Worm (Caenorhabditis elegans) whole organism, young adult: ENCODE data around the gene cyp-44A1.

Source experiments
- B0336.3 ChIP-seq: fragments of 200-800 bp; sonication (Bioruptor generic); IDR thresholded peaks from 2 replicates; pipeline ENCODE4 v1.3.6; 2022; ENCODE audit warnings: missing genetic modification characterization, missing compliant biosample characterization
- C06A6.2 ChIP-seq: fragments of 200-800 bp; sonication (Bioruptor generic); conservative IDR thresholded peaks from 2 replicates; pipeline ENCODE4 v1.3.6; 2022; ENCODE audit warnings: missing genetic modification characterization, missing compliant biosample characterization
- C17E4.6 ChIP-seq: fragments of 200-800 bp; sonication (Bioruptor generic); IDR thresholded peaks from 2 replicates; pipeline ENCODE4 v1.3.6; 2022; ENCODE audit warnings: missing genetic modification reagents, missing genetic modification characterization, missing compliant biosample characterization
- D2030.7 ChIP-seq: fragments of 200-800 bp; sonication (Bioruptor generic); IDR thresholded peaks from 2 replicates; pipeline ENCODE4 v1.3.6; 2022; ENCODE audit warnings: missing genetic modification reagents, missing genetic modification characterization, missing compliant biosample characterization
- F22D6.2 ChIP-seq: sonication (generic microtip); optimal IDR thresholded peaks from 2 replicates; lab custom pipeline; 2016; ENCODE audit warnings: mild to moderate bottlenecking, missing genetic modification characterization, missing compliant biosample characterization
- F23B12.7 ChIP-seq: sonication (generic microtip); optimal IDR thresholded peaks from 2 replicates; lab custom pipeline; 2017; ENCODE audit warnings: missing genetic modification characterization, mild to moderate bottlenecking, missing compliant biosample characterization, antibody characterized with exemption, moderate library complexity; ENCODE audit not compliant: insufficient read depth
- F33H1.4 ChIP-seq: fragments of 200-800 bp; sonication (Bioruptor generic); IDR thresholded peaks from 2 replicates; pipeline ENCODE4 v1.3.6; 2022; ENCODE audit warnings: missing genetic modification reagents, missing genetic modification characterization, missing compliant biosample characterization
- F49E8.2 ChIP-seq: sonication (generic microtip); optimal IDR thresholded peaks from 3 replicates; lab custom pipeline; 2017; ENCODE audit warnings: missing genetic modification characterization, mild to moderate bottlenecking, missing compliant biosample characterization, antibody characterized with exemption, moderate library complexity; ENCODE audit not compliant: insufficient read depth
- K11D2.4 ChIP-seq: fragments of 200-800 bp; sonication (Bioruptor generic); IDR thresholded peaks from 2 replicates; pipeline ENCODE4 v1.3.6; 2022; ENCODE audit warnings: missing genetic modification reagents, missing genetic modification characterization, missing compliant biosample characterization
- K12H6.12 ChIP-seq: fragments of 200-800 bp; sonication (Bioruptor generic); optimal IDR thresholded peaks from 2 replicates; lab custom pipeline; 2018; ENCODE audit warnings: mild to moderate bottlenecking, missing genetic modification characterization, missing compliant biosample characterization
- T26A5.8 ChIP-seq: sonication (generic microtip); optimal IDR thresholded peaks from 2 replicates; lab custom pipeline; 2016; ENCODE audit warnings: missing genetic modification characterization, missing compliant biosample characterization
- Y56A3A.18 ChIP-seq: fragments of 200-800 bp; sonication (Bioruptor generic); IDR thresholded peaks from 2 replicates; pipeline ENCODE4 v1.3.6; 2022; ENCODE audit warnings: missing genetic modification reagents, missing genetic modification characterization, missing compliant biosample characterization
- Y79H2A.3 ChIP-seq: fragments of 200-800 bp; sonication (Bioruptor generic); conservative IDR thresholded peaks from 2 replicates; pipeline ENCODE4 v1.3.6; 2022; ENCODE audit warnings: missing genetic modification reagents, missing genetic modification characterization, missing compliant biosample characterization
- attf-3 ChIP-seq: fragments of 200-800 bp; sonication (Bioruptor generic); conservative IDR thresholded peaks from 2 replicates; pipeline ENCODE4 v1.3.6; 2022; ENCODE audit warnings: missing genetic modification reagents, missing genetic modification characterization, missing compliant biosample characterization
- ccch-3 ChIP-seq: fragments of 200-800 bp; sonication (Bioruptor generic); optimal IDR thresholded peaks from 2 replicates; lab custom pipeline; 2018; ENCODE audit warnings: mild to moderate bottlenecking, missing genetic modification characterization, missing compliant biosample characterization
- ceh-58 ChIP-seq: fragments of 200-800 bp; sonication (Bioruptor generic); IDR thresholded peaks from 2 replicates; pipeline ENCODE4 v1.3.6; 2022; ENCODE audit warnings: missing genetic modification characterization, missing compliant biosample characterization
- chd-7 ChIP-seq: sonication (generic microtip); optimal IDR thresholded peaks from 2 replicates; lab custom pipeline; 2016; ENCODE audit warnings: mild to moderate bottlenecking, missing genetic modification characterization, moderate library complexity, missing compliant biosample characterization
- efl-1 ChIP-seq: fragments of 150-350 bp; optimal IDR thresholded peaks from 2 replicates; lab custom pipeline; 2014; ENCODE audit warnings: missing biosample characterization, missing genetic modification reagents, missing genetic modification characterization
- gei-17 ChIP-seq: fragments of 200-800 bp; sonication (Bioruptor generic); optimal IDR thresholded peaks from 2 replicates; lab custom pipeline; 2018; ENCODE audit warnings: mild to moderate bottlenecking, missing genetic modification characterization, missing compliant biosample characterization
- hlh-12 ChIP-seq: sonication (generic microtip); optimal IDR thresholded peaks from 2 replicates; lab custom pipeline; 2016; ENCODE audit warnings: missing genetic modification characterization, missing compliant biosample characterization
- hlh-26 ChIP-seq: fragments of 200-800 bp; sonication (Bioruptor generic); conservative IDR thresholded peaks from 2 replicates; pipeline ENCODE4 v1.3.6; 2022; ENCODE audit warnings: missing genetic modification reagents, missing genetic modification characterization, missing compliant biosample characterization
- hmg-1.2 ChIP-seq: fragments of 200-800 bp; sonication (Bioruptor generic); IDR thresholded peaks from 2 replicates; pipeline ENCODE4 v1.3.6; 2022; ENCODE audit warnings: missing genetic modification reagents, missing genetic modification characterization, missing compliant biosample characterization
- hmg-20 ChIP-seq: fragments of 200-800 bp; sonication (Bioruptor generic); IDR thresholded peaks from 2 replicates; pipeline ENCODE4 v1.3.6; 2022; ENCODE audit warnings: missing genetic modification reagents, missing genetic modification characterization, missing compliant biosample characterization
- lin-40 ChIP-seq: sonication (generic microtip); optimal IDR thresholded peaks from 2 replicates; lab custom pipeline; 2016; ENCODE audit warnings: missing genetic modification characterization, mild to moderate bottlenecking, missing compliant biosample characterization, missing genotype, missing genetic modification reagents
- lir-1 ChIP-seq: fragments of 200-800 bp; sonication (Bioruptor generic); conservative IDR thresholded peaks from 2 replicates; pipeline ENCODE4 v1.3.6; 2022; ENCODE audit warnings: missing genetic modification reagents, missing genetic modification characterization, missing compliant biosample characterization
- lsl-1 ChIP-seq: fragments of 200-800 bp; sonication (Bioruptor generic); optimal IDR thresholded peaks from 2 replicates; lab custom pipeline; 2018; ENCODE audit warnings: mild to moderate bottlenecking, missing genetic modification characterization, moderate library complexity, missing compliant biosample characterization
- madf-3 ChIP-seq: fragments of 200-800 bp; sonication (Bioruptor generic); IDR thresholded peaks from 2 replicates; pipeline ENCODE4 v1.3.6; 2022; ENCODE audit warnings: missing genetic modification reagents, missing genetic modification characterization, missing compliant biosample characterization
- madf-8 ChIP-seq: fragments of 200-800 bp; sonication (Bioruptor generic); conservative IDR thresholded peaks from 2 replicates; pipeline ENCODE4 v1.3.6; 2022; ENCODE audit warnings: missing genetic modification reagents, missing genetic modification characterization, missing compliant biosample characterization
- nhr-120 ChIP-seq: fragments of 200-800 bp; sonication (Bioruptor generic); IDR thresholded peaks from 2 replicates; pipeline ENCODE4 v1.3.6; 2022; ENCODE audit warnings: missing genetic modification characterization, missing compliant biosample characterization
- pha-4 ChIP-seq: fragments of 150-350 bp; sonication (generic microtip); optimal IDR thresholded peaks from 2 replicates; lab custom pipeline; 2014; ENCODE audit warnings: missing biosample characterization, missing genetic modification reagents, missing genetic modification characterization
- rec-8 ChIP-seq, 2 experiments: sonication (generic microtip); optimal IDR thresholded peaks; 2 replicates each; lab custom pipeline; 2016; ENCODE audit warnings: mild to moderate bottlenecking in 2 of 2, missing genetic modification characterization in 2 of 2, missing genetic modification reagents in 2 of 2, missing genotype in 2 of 2, missing biosample characterization in 1 of 2, missing compliant biosample characterization in 1 of 2, moderate library complexity in 1 of 2
- repo-1 ChIP-seq: sonication (generic microtip); optimal IDR thresholded peaks from 2 replicates; lab custom pipeline; 2017; ENCODE audit warnings: mild to moderate bottlenecking, missing genetic modification characterization, missing compliant biosample characterization
- snpc-3.4 ChIP-seq: sonication (generic microtip); optimal IDR thresholded peaks from 2 replicates; lab custom pipeline; 2017; ENCODE audit warnings: missing genetic modification characterization, mild to moderate bottlenecking, missing compliant biosample characterization, antibody characterized with exemption, moderate library complexity, missing genotype, missing genetic modification reagents
- snpc-4 ChIP-seq, 5 experiments: fragments of 150-350 bp in 1 of 5; sonication (generic microtip) in 4 of 5; optimal IDR thresholded peaks; 2 replicates each; lab custom pipeline; 2014 to 2018; ENCODE audit warnings: missing genetic modification characterization in 5 of 5, missing biosample characterization in 3 of 5, antibody characterized with exemption in 2 of 5, mild to moderate bottlenecking in 2 of 5, missing compliant biosample characterization in 2 of 5, missing genotype in 2 of 5, moderate library complexity in 2 of 5, missing genetic modification reagents in 1 of 5
- somi-1 ChIP-seq: fragments of 200-800 bp; sonication (Bioruptor generic); optimal IDR thresholded peaks from 2 replicates; lab custom pipeline; 2018; ENCODE audit warnings: mild to moderate bottlenecking, missing genetic modification characterization, missing compliant biosample characterization
- xnd-1 ChIP-seq: sonication (generic microtip); optimal IDR thresholded peaks from 2 replicates; lab custom pipeline; 2016; ENCODE audit warnings: missing genotype, missing genetic modification reagents, missing genetic modification characterization, missing compliant biosample characterization
- zim-3 ChIP-seq: sonication (generic microtip); optimal IDR thresholded peaks from 2 replicates; lab custom pipeline; 2017; ENCODE audit warnings: mild to moderate bottlenecking, missing genetic modification characterization, moderate library complexity, missing compliant biosample characterization
- ztf-3 ChIP-seq: fragments of 200-800 bp; sonication (Bioruptor generic); optimal IDR thresholded peaks from 2 replicates; lab custom pipeline; 2018; ENCODE audit warnings: mild to moderate bottlenecking, missing genetic modification characterization, missing compliant biosample characterization

cyp-44A1 gene

DNA sequence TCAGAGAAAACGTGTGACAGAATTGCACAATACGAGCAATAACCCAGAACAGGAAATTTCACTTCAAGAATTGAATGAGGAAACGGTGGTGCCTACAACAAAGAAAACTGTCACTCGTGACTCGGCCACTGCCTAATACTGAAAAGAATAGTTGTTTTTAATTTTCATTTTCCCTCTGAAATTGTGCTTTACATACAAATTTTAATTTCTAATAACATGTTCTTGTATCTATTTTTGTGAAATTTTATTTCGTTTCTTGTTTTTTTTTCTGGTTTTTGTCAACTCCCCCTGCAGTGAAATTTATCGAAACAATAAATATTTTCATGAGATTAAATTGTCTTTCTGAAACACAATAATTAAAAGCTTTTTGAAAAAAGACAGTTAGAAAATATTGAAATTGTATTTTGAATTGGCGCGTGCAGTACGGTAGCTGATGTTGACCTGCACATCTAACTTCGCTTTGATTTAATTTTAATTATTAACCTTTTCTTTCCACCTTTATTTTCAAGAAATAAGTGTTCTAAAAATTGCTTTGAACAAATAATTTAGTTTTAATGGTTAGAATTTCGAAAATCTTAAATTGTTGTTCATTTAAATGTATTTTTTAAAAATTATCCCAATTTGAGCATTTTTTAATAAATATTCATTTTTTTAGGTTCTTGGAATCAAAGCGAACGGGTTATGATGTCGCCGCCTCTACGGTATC is 48.0 kb upstream of the cyp-44A1 start, which contains the start of gene daz-1 (continued):
- TF ChIP-seq snpc-4 (GFP tag; optimal IDR thresholded peaks at IDR 0.05; lab: Kevin White, UChicago) (no peak), snpc-4 (tag; optimal IDR thresholded peaks at IDR 0.05; lab: Kevin White, UChicago) (no peak), B0336.3 (GFP tag; lab: Robert Waterston, UW) (no peak), lsl-1 (GFP tag; lab: Kevin White, UChicago) (peak; percentile 93)

DNA sequence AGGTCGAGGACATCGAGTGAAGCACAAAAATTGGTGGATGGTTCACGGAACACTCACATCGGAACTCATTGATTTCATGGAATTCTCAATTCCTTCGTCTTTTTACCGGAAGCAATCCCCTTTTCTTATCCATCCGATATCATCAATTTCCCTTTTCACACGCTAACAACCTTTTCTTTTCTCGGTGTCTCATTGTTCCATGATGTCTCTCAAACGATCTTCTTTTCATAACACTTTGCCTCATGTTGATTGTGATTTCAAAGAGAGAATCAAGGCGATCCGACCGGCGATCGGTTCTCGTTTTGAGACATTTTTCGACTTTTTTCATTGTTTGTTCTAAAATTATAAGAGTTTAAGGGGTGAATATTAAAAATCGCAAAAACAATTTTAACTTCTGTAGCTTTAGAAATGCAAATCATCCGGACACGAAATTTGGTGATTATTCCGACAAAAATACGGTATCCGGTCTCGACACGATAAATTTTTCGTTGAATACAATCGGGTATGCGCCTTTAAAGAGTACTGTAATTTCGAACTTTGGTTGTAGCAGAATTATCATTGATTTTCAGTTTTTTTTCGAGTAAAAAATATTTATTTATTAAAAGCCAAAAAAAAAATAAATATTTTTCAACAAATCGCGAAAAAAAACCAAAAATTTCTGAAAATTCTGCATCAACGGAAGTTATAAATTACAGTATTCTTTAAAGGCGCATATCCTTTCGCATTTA is 45.0 kb upstream of the cyp-44A1 start:
- TF ChIP-seq lir-1 (GFP tag; lab: Robert Waterston, UW) = no peak
- no peak for TF ChIP-seq K11D2.4
- TF ChIP-seq D2030.7 (GFP tag; lab: Robert Waterston, UW) = no peak
- no peak for TF ChIP-seq rec-8 (tag; optimal IDR thresholded peaks at IDR 0.05; lab: Kevin White, UChicago)
- TF ChIP-seq lsl-1 (GFP tag; lab: Kevin White, UChicago) = peak; percentile 80
- no peak for TF ChIP-seq Y79H2A.3 (GFP tag; lab: Robert Waterston, UW)
- TF ChIP-seq somi-1 = no peak
- TF ChIP-seq C06A6.2 (GFP tag; lab: Robert Waterston, UW) = no peak
- TF ChIP-seq efl-1 = no peak
- peak; percentile 39 for TF ChIP-seq xnd-1 (tag; lab: Kevin White, UChicago)
- no peak for TF ChIP-seq repo-1 (tag; lab: Kevin White, UChicago)
- TF ChIP-seq Y56A3A.18 (GFP tag; lab: Robert Waterston, UW) = no peak
- no peak for TF ChIP-seq zim-3 (tag; lab: Kevin White, UChicago)
- 0 out of 2 replicates have a peak, but pooled peaks have one; percentile 46 for TF ChIP-seq madf-3 (GFP tag; lab: Robert Waterston, UW)
- TF ChIP-seq nhr-120 (GFP tag; lab: Robert Waterston, UW) = no peak
- no peak for TF ChIP-seq attf-3 (GFP tag; lab: Robert Waterston, UW)
- TF ChIP-seq F33H1.4 (GFP tag; lab: Robert Waterston, UW) = peak; percentile 57; the same call in 1 of the 2 replicates
- no peak for TF ChIP-seq ztf-3
- no peak for TF ChIP-seq hmg-20 (GFP tag; lab: Robert Waterston, UW)
- TF ChIP-seq madf-8 (GFP tag; lab: Robert Waterston, UW) = no peak
- no peak for TF ChIP-seq ccch-3
- no peak for TF ChIP-seq hlh-12

DNA sequence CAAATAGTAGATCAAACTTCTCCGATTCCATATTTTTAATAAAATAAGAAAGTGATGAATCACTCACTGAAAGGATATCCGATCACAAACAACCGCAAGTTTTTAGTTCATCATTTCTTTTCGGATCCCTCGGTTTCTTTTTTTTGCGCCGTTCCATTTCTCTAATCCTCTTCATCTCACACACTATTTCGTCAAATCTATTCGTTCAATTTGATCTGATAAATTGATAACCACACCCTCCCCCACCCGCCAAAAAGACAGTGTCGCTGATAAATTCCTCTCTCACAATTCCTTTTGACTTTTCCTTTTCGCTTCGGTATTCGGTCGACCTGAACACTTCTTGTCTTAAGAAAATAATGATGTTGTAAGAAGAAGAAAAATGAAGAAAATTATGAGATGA is 44.3 kb upstream of the cyp-44A1 start:
- TF ChIP-seq hmg-1.2 (peak; percentile 87), K11D2.4 (no peak)

DNA sequence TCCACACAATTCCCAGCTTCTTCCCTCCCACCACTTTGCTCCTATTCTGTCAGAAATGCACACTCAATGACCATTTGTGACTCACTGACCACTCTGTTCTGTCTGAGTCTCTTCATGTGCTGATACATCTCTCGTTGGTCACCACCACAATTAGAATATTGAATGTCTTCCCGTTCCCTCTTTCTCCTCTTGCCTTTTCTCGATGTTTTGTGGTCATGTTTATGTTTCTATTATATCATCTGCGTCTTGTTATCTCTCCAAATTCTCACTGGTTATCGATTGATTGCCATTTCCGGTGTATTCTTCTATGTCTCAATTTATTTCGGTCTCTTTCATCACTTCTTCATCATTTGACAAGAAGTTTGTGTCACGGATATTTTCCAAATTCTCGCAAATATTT is 42.9 kb upstream of the cyp-44A1 start:
- TF ChIP-seq T26A5.8 (tag; lab: Kevin White, UChicago) = no peak
- TF ChIP-seq ccch-3 = no peak
- no peak for TF ChIP-seq C17E4.6 (GFP tag; lab: Robert Waterston, UW)
- no peak for TF ChIP-seq F49E8.2 (tag; lab: Kevin White, UChicago)
- TF ChIP-seq ceh-58 (GFP tag; lab: Robert Waterston, UW) = no peak
- no peak for TF ChIP-seq pha-4 (tag; lab: Kevin White, UChicago)
- TF ChIP-seq madf-8 (GFP tag; lab: Robert Waterston, UW) = no peak
- TF ChIP-seq hlh-26 (GFP tag; lab: Robert Waterston, UW) = no peak
- TF ChIP-seq lin-40 (tag; lab: Kevin White, UChicago) = no peak
- TF ChIP-seq chd-7 (tag; lab: Kevin White, UChicago) = no peak
- TF ChIP-seq K12H6.12 = no peak
- no peak for TF ChIP-seq F23B12.7 (tag; lab: Kevin White, UChicago)
- no peak for TF ChIP-seq F22D6.2 (tag; lab: Kevin White, UChicago)
- TF ChIP-seq snpc-3.4 (tag; lab: Kevin White, UChicago) = no peak
- no peak for TF ChIP-seq xnd-1 (tag; lab: Kevin White, UChicago)
- TF ChIP-seq gei-17 (GFP tag; lab: Kevin White, UChicago) = no peak
